Worm (Caenorhabditis elegans) whole organism, young adult: Measurements from ENCODE around the gene F32H5.3.

Experiments used
- C06A6.2 ChIP-seq: fragments of 200-800 bp; sonication (Bioruptor generic); conservative IDR thresholded peaks from 2 replicates; pipeline ENCODE4 v1.3.6; 2022; ENCODE audit warnings: missing genetic modification characterization, missing compliant biosample characterization
- F22D6.2 ChIP-seq: sonication (generic microtip); optimal IDR thresholded peaks from 2 replicates; lab custom pipeline; 2016; ENCODE audit warnings: mild to moderate bottlenecking, missing genetic modification characterization, missing compliant biosample characterization
- F33H1.4 ChIP-seq: fragments of 200-800 bp; sonication (Bioruptor generic); IDR thresholded peaks from 2 replicates; pipeline ENCODE4 v1.3.6; 2022; ENCODE audit warnings: missing genetic modification reagents, missing genetic modification characterization, missing compliant biosample characterization
- F37B4.10 ChIP-seq: fragments of 200-800 bp; sonication (Bioruptor generic); IDR thresholded peaks from 2 replicates; pipeline ENCODE4 v1.3.6; 2022; ENCODE audit warnings: missing genetic modification characterization, missing compliant biosample characterization
- F39B2.1 ChIP-seq: fragments of 200-800 bp; sonication (Bioruptor generic); IDR thresholded peaks from 2 replicates; pipeline ENCODE4 v1.3.6; 2022; ENCODE audit warnings: missing genetic modification reagents, missing genetic modification characterization, missing compliant biosample characterization
- F57A8.1 ChIP-seq: fragments of 200-800 bp; sonication (Bioruptor generic); optimal IDR thresholded peaks from 2 replicates; lab custom pipeline; 2018; ENCODE audit warnings: mild to moderate bottlenecking, missing genetic modification characterization, moderate library complexity, missing compliant biosample characterization
- T26A5.8 ChIP-seq: sonication (generic microtip); optimal IDR thresholded peaks from 2 replicates; lab custom pipeline; 2016; ENCODE audit warnings: missing genetic modification characterization, missing compliant biosample characterization
- Y53G8AR.9 ChIP-seq: fragments of 200-800 bp; sonication (Bioruptor generic); conservative IDR thresholded peaks from 2 replicates; pipeline ENCODE4 v1.3.6; 2022; ENCODE audit warnings: missing genetic modification reagents, missing genetic modification characterization, missing compliant biosample characterization
- ZK185.1 ChIP-seq: sonication (generic microtip); optimal IDR thresholded peaks from 2 replicates; lab custom pipeline; 2016; ENCODE audit warnings: mild to moderate bottlenecking, missing genetic modification characterization, missing compliant biosample characterization; ENCODE audit not compliant: poor library complexity, severe bottlenecking
- akir-1 ChIP-seq: fragments of 200-800 bp; sonication (Bioruptor generic); optimal IDR thresholded peaks from 2 replicates; lab custom pipeline; 2018; ENCODE audit warnings: mild to moderate bottlenecking, missing genetic modification characterization, moderate library complexity, missing compliant biosample characterization
- aptf-3 ChIP-seq: fragments of 200-800 bp; sonication (Bioruptor generic); IDR thresholded peaks from 2 replicates; pipeline ENCODE4 v1.3.6; 2022; ENCODE audit warnings: missing genetic modification characterization, missing compliant biosample characterization
- attf-3 ChIP-seq: fragments of 200-800 bp; sonication (Bioruptor generic); conservative IDR thresholded peaks from 2 replicates; pipeline ENCODE4 v1.3.6; 2022; ENCODE audit warnings: missing genetic modification reagents, missing genetic modification characterization, missing compliant biosample characterization
- attf-5 ChIP-seq: fragments of 200-800 bp; sonication (Bioruptor generic); optimal IDR thresholded peaks from 2 replicates; lab custom pipeline; 2018; ENCODE audit warnings: mild to moderate bottlenecking, missing genetic modification characterization, missing compliant biosample characterization
- attf-6 ChIP-seq: fragments of 200-800 bp; sonication (Bioruptor generic); IDR thresholded peaks from 2 replicates; pipeline ENCODE4 v1.3.6; 2022; ENCODE audit warnings: missing genetic modification reagents, missing genetic modification characterization, missing compliant biosample characterization
- bed-1 ChIP-seq: fragments of 200-800 bp; sonication (Bioruptor generic); IDR thresholded peaks from 2 replicates; pipeline ENCODE4 v1.3.6; 2022; ENCODE audit warnings: missing genetic modification reagents, missing genetic modification characterization, missing compliant biosample characterization
- bed-2 ChIP-seq: fragments of 200-800 bp; sonication (Bioruptor generic); IDR thresholded peaks from 2 replicates; pipeline ENCODE4 v1.3.6; 2022; ENCODE audit warnings: missing genetic modification reagents, missing genetic modification characterization, missing compliant biosample characterization
- ceh-27 ChIP-seq: fragments of 200-800 bp; sonication (Bioruptor generic); optimal IDR thresholded peaks from 2 replicates; lab custom pipeline; 2018; ENCODE audit warnings: mild to moderate bottlenecking, missing genetic modification characterization, moderate library complexity, missing compliant biosample characterization
- ceh-91 ChIP-seq: fragments of 200-800 bp; sonication (Bioruptor generic); IDR thresholded peaks from 2 replicates; pipeline ENCODE4 v1.3.6; 2022; ENCODE audit warnings: missing genetic modification reagents, missing genetic modification characterization, missing compliant biosample characterization
- dox-1 ChIP-seq: fragments of 200-800 bp; sonication (Bioruptor generic); IDR thresholded peaks from 2 replicates; pipeline ENCODE4 v1.3.6; 2022; ENCODE audit warnings: missing genetic modification reagents, missing genetic modification characterization, missing compliant biosample characterization
- dpl-1 ChIP-seq: fragments of 150-350 bp; optimal IDR thresholded peaks from 2 replicates; lab custom pipeline; 2014; ENCODE audit warnings: missing biosample characterization, missing genetic modification reagents, missing genetic modification characterization
- efl-1 ChIP-seq: fragments of 150-350 bp; optimal IDR thresholded peaks from 2 replicates; lab custom pipeline; 2014; ENCODE audit warnings: missing biosample characterization, missing genetic modification reagents, missing genetic modification characterization
- egrh-3 ChIP-seq: fragments of 200-800 bp; sonication (Bioruptor generic); IDR thresholded peaks from 2 replicates; pipeline ENCODE4 v1.3.6; 2022; ENCODE audit warnings: missing genetic modification reagents, missing genetic modification characterization, missing compliant biosample characterization
- hlh-26 ChIP-seq: fragments of 200-800 bp; sonication (Bioruptor generic); conservative IDR thresholded peaks from 2 replicates; pipeline ENCODE4 v1.3.6; 2022; ENCODE audit warnings: missing genetic modification reagents, missing genetic modification characterization, missing compliant biosample characterization
- hmg-20 ChIP-seq: fragments of 200-800 bp; sonication (Bioruptor generic); IDR thresholded peaks from 2 replicates; pipeline ENCODE4 v1.3.6; 2022; ENCODE audit warnings: missing genetic modification reagents, missing genetic modification characterization, missing compliant biosample characterization
- hrde-1 ChIP-seq: sonication (generic microtip); optimal IDR thresholded peaks from 2 replicates; lab custom pipeline; 2016; ENCODE audit warnings: missing genetic modification characterization, mild to moderate bottlenecking, missing compliant biosample characterization, moderate library complexity, missing genotype, missing genetic modification reagents, borderline replicate concordance
- lin-35 ChIP-seq, 3 experiments: fragments of 150-350 bp in 2 of 3; sonication (generic microtip) in 1 of 3; optimal IDR thresholded peaks; 2 replicates each; lab custom pipeline; 2014 to 2018; ENCODE audit warnings: missing biosample characterization in 3 of 3, missing genetic modification characterization in 3 of 3, missing genetic modification reagents in 3 of 3
- lin-40 ChIP-seq: sonication (generic microtip); optimal IDR thresholded peaks from 2 replicates; lab custom pipeline; 2016; ENCODE audit warnings: missing genetic modification characterization, mild to moderate bottlenecking, missing compliant biosample characterization, missing genotype, missing genetic modification reagents
- lsl-1 ChIP-seq: fragments of 200-800 bp; sonication (Bioruptor generic); optimal IDR thresholded peaks from 2 replicates; lab custom pipeline; 2018; ENCODE audit warnings: mild to moderate bottlenecking, missing genetic modification characterization, moderate library complexity, missing compliant biosample characterization
- madf-10 ChIP-seq: sonication (generic microtip); optimal IDR thresholded peaks from 2 replicates; lab custom pipeline; 2016; ENCODE audit warnings: mild to moderate bottlenecking, missing genetic modification characterization, missing compliant biosample characterization
- madf-3 ChIP-seq: fragments of 200-800 bp; sonication (Bioruptor generic); IDR thresholded peaks from 2 replicates; pipeline ENCODE4 v1.3.6; 2022; ENCODE audit warnings: missing genetic modification reagents, missing genetic modification characterization, missing compliant biosample characterization
- madf-6 ChIP-seq: fragments of 200-800 bp; sonication (Bioruptor generic); IDR thresholded peaks from 2 replicates; pipeline ENCODE4 v1.3.6; 2022; ENCODE audit warnings: missing genetic modification reagents, missing genetic modification characterization, missing compliant biosample characterization
- mxl-1 ChIP-seq: sonication (generic microtip); optimal IDR thresholded peaks from 2 replicates; lab custom pipeline; 2016; ENCODE audit warnings: missing genetic modification characterization, missing compliant biosample characterization
- rcor-1 ChIP-seq: fragments of 200-800 bp; sonication (Bioruptor generic); IDR thresholded peaks from 2 replicates; pipeline ENCODE4 v1.3.6; 2022; ENCODE audit warnings: missing genetic modification reagents, missing genetic modification characterization, missing compliant biosample characterization
- rec-8 ChIP-seq, 2 experiments: sonication (generic microtip); optimal IDR thresholded peaks; 2 replicates each; lab custom pipeline; 2016; ENCODE audit warnings: mild to moderate bottlenecking in 2 of 2, missing genetic modification characterization in 2 of 2, missing genetic modification reagents in 2 of 2, missing genotype in 2 of 2, missing biosample characterization in 1 of 2, missing compliant biosample characterization in 1 of 2, moderate library complexity in 1 of 2
- snpc-4 ChIP-seq, 5 experiments: fragments of 150-350 bp in 1 of 5; sonication (generic microtip) in 4 of 5; optimal IDR thresholded peaks; 2 replicates each; lab custom pipeline; 2014 to 2018; ENCODE audit warnings: missing genetic modification characterization in 5 of 5, missing biosample characterization in 3 of 5, antibody characterized with exemption in 2 of 5, mild to moderate bottlenecking in 2 of 5, missing compliant biosample characterization in 2 of 5, missing genotype in 2 of 5, moderate library complexity in 2 of 5, missing genetic modification reagents in 1 of 5
- sptf-2 ChIP-seq: fragments of 200-800 bp; sonication (Bioruptor generic); optimal IDR thresholded peaks from 2 replicates; lab custom pipeline; 2018; ENCODE audit warnings: mild to moderate bottlenecking, missing genetic modification characterization, missing compliant biosample characterization
- zim-3 ChIP-seq: sonication (generic microtip); optimal IDR thresholded peaks from 2 replicates; lab custom pipeline; 2017; ENCODE audit warnings: mild to moderate bottlenecking, missing genetic modification characterization, moderate library complexity, missing compliant biosample characterization
- ztf-25 ChIP-seq: fragments of 200-800 bp; sonication (Bioruptor generic); IDR thresholded peaks from 2 replicates; pipeline ENCODE4 v1.3.6; 2022; ENCODE audit warnings: missing genetic modification reagents, missing genetic modification characterization, missing compliant biosample characterization

The F32H5.3 gene

ce11 chrV:13313045-13313623, 46.0 kb upstream of the F32H5.3 start, which contains the start of gene C50B6.3 (continued):
- TF ChIP-seq lin-40 (tag; lab: Kevin White, UChicago) (peak; percentile 65), rec-8 (tag; optimal IDR thresholded peaks at IDR 0.05; lab: Kevin White, UChicago) (peak in 1 of 2 experiments; percentile 14), bed-2 (GFP tag; lab: Robert Waterston, UW) (0 out of 2 replicates have a peak, but pooled peaks have one; percentile 23), ceh-91 (GFP tag; lab: Robert Waterston, UW) (peak; percentile 47; the same call in 1 of the 2 replicates), madf-3 (GFP tag; lab: Robert Waterston, UW) (0 out of 2 replicates have a peak, but pooled peaks have one; percentile 33), hlh-26 (no peak), aptf-3 (GFP tag; lab: Robert Waterston, UW) (no peak), snpc-4 (GFP tag; optimal IDR thresholded peaks at IDR 0.05; lab: Kevin White, UChicago) (no peak), snpc-4 (tag; optimal IDR thresholded peaks at IDR 0.05; lab: Kevin White, UChicago) (peak in 2 of 4 experiments; percentile 31 to 45), efl-1 (peak; percentile 11), F39B2.1 (no peak), hrde-1 (tag; lab: Kevin White, UChicago) (no peak), Y53G8AR.9 (GFP tag; lab: Robert Waterston, UW) (no peak; the same call in 1 of the 2 replicates), F22D6.2 (no peak), madf-10 (tag; lab: Kevin White, UChicago) (peak; percentile 34), akir-1 (peak; percentile 63), madf-6 (GFP tag; lab: Robert Waterston, UW) (peak; percentile 82), dpl-1 (GFP tag; lab: Kevin White, UChicago) (peak; percentile 40), F57A8.1 (GFP tag; lab: Kevin White, UChicago) (no peak), lin-35 (GFP tag; optimal IDR thresholded peaks at IDR 0.05; lab: Kevin White, UChicago) (peak in 1 of 3 experiments; percentile 72), F33H1.4 (peak; percentile 64), attf-5 (GFP tag; lab: Kevin White, UChicago) (peak; percentile 41), zim-3 (tag; lab: Kevin White, UChicago) (no peak), sptf-2 (GFP tag; lab: Kevin White, UChicago) (no peak), hmg-20 (no peak), rcor-1 (GFP tag; lab: Robert Waterston, UW) (no peak), T26A5.8 (tag; lab: Kevin White, UChicago) (no peak), ZK185.1 (tag; lab: Kevin White, UChicago) (peak; percentile 96), bed-1 (GFP tag; lab: Robert Waterston, UW) (no peak), C06A6.2 (no peak), attf-3 (peak; percentile 99), mxl-1 (tag; lab: Kevin White, UChicago) (no peak), ceh-27 (GFP tag; lab: Kevin White, UChicago) (peak; percentile 82), lsl-1 (GFP tag; lab: Kevin White, UChicago) (peak; percentile 70), dox-1 (GFP tag; lab: Robert Waterston, UW) (peak; percentile 60; the same call in 1 of the 2 replicates), attf-6 (GFP tag; lab: Robert Waterston, UW) (no peak)

ce11 chrV:13317247-13317646, 41.9 kb upstream of the F32H5.3 start:
- TF ChIP-seq ztf-25 (GFP tag; lab: Robert Waterston, UW) (0 out of 2 replicates have a peak, but pooled peaks have one; percentile 38), F37B4.10 (GFP tag; lab: Robert Waterston, UW) (0 out of 2 replicates have a peak, but pooled peaks have one; percentile 83), egrh-3 (peak; percentile 93), dox-1 (GFP tag; lab: Robert Waterston, UW) (0 out of 2 replicates have a peak, but pooled peaks have one; percentile 38)
